Worm (Caenorhabditis elegans) whole organism, midembryonic: ENCODE data around the gene K06A9.2.

ENCODE experiments used
- T22C8.4 ChIP-seq: fragments of 200-800 bp; sonication (Bioruptor generic); IDR thresholded peaks from 2 replicates; pipeline ENCODE4 v1.3.6; 2022; ENCODE audit warnings: missing genetic modification characterization, missing compliant biosample characterization
- cog-1 ChIP-seq: sonication (generic microtip); optimal IDR thresholded peaks from 2 replicates; lab custom pipeline; 2016; ENCODE audit warnings: missing genetic modification characterization, missing compliant biosample characterization
- flt-1 ChIP-seq: fragments of 200-800 bp; sonication (Bioruptor generic); IDR thresholded peaks from 2 replicates; pipeline ENCODE4 v1.3.6; 2022; ENCODE audit warnings: missing genetic modification characterization, missing compliant biosample characterization
- klf-2 ChIP-seq: fragments of 200-800 bp; sonication (Bioruptor generic); conservative IDR thresholded peaks from 2 replicates; pipeline ENCODE4 v1.3.6; 2022; ENCODE audit warnings: missing genetic modification reagents, missing genetic modification characterization, missing compliant biosample characterization
- med-1 ChIP-seq: sonication (generic microtip); optimal IDR thresholded peaks from 2 replicates; lab custom pipeline; 2017; ENCODE audit warnings: missing genetic modification characterization, mild to moderate bottlenecking, missing compliant biosample characterization, antibody characterized with exemption, missing genetic modification reagents; ENCODE audit not compliant: insufficient read depth
- ref-1 ChIP-seq: fragments of 200-800 bp; sonication (Bioruptor generic); conservative IDR thresholded peaks from 2 replicates; pipeline ENCODE4 v1.3.6; 2022; ENCODE audit warnings: missing genetic modification reagents, missing genetic modification characterization, missing compliant biosample characterization
- tab-1 ChIP-seq: fragments of 200-800 bp; sonication (Bioruptor generic); IDR thresholded peaks from 2 replicates; pipeline ENCODE4 v1.3.6; 2022; ENCODE audit warnings: missing genetic modification characterization, missing compliant biosample characterization
- ztf-23 ChIP-seq: fragments of 200-800 bp; sonication (Bioruptor generic); IDR thresholded peaks from 2 replicates; pipeline ENCODE4 v1.3.6; 2022; ENCODE audit warnings: missing genetic modification reagents, missing genetic modification characterization, missing compliant biosample characterization

DNA sequence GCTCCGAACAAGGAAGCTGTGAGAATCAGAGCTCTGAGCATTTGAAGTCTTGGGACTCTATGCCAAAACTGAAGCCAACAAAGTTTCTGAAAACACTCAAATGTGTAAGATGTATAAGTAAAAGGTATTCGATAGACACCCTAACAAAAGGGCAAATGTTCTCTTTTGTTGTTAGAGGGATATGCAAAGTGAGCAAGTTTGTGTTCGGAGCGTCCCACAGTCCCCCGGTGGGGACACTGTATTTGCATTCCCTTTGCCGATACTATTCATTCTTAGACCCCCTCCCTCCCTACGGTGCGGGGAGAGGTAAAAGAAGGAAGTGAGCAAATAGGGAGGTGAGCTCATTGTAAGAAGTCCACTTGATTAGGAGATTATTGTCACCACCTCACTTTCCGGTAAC is 38.6 kb upstream of the K06A9.2 start, which contains the start of gene F09E10.6:
- no peak for TF ChIP-seq T22C8.4
- no peak for TF ChIP-seq ztf-23 (GFP tag; lab: Robert Waterston, UW)
- TF ChIP-seq flt-1 (GFP tag; lab: Robert Waterston, UW), result no peak
- TF ChIP-seq med-1, result no peak
- no peak for TF ChIP-seq klf-2 (GFP tag; lab: Robert Waterston, UW)
- TF ChIP-seq tab-1, result no peak
- TF ChIP-seq cog-1 (tag; lab: Kevin White, UChicago), result no peak
- no peak for TF ChIP-seq ref-1 (GFP tag; lab: Robert Waterston, UW)
